Fruit fly (Drosophila melanogaster): Measurements from ENCODE around the gene CG43133.
A peak's percentile ranks its signal among the peaks of the same experiment; 100 is the strongest.

The CG43133 gene

DNA sequence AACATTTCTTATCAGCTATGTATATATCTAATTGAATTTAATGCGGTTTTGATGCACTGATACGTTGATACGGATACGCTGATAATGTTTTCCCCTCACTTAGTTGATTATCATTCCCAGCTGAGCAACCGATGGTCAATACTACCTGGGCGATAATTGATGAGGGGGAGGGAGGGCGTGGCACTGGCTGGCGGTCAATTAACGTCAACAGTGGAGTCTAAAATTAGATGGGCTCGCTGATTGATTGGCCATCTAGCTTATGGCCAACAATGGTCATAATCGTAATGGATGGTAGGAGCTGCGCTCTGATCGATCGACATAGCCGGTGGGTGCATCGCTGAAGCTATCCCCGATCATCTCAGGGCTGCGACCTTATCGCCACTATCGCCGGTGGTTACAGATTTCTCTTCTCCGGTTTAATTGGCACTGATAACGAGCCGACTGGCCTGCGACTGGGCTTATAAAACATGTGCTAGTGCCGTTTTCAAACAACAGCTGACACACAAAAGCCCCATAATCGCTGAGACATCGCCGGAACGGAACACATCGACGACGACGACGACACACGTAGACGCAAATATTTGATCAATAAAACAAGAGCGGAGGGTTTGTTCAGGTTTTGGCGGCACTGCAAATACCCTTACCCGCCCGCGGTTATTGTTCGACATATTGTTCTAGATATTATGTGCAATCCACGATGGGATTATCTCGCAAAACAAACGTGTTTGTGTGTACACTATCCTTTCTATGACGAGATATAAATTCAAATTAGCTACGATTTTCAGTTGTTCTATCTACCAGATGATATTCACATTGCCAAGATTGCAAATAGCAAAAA lies 46.2 kb downstream of the CG43133 start:
- peak; percentile 54 for TF ChIP-seq Med (GFP tag)
- no peak for TF ChIP-seq CG14860 (GFP tag; IDR thresholded peaks at IDR 0.05; ENCODE audit: partially characterized antibody)
- peak; percentile 30 for TF ChIP-seq CG18599 (GFP tag; optimal IDR thresholded peaks at IDR 0.05)
- TF ChIP-seq fu2 (GFP tag; optimal IDR thresholded peaks at IDR 0.05): no peak
- TF ChIP-seq CG6813 (GFP tag; optimal IDR thresholded peaks at IDR 0.05): peak; percentile 26
- TF ChIP-seq CG11723 (GFP tag; optimal IDR thresholded peaks at IDR 0.05): no peak
- TF ChIP-seq CG2712 (tag; optimal IDR thresholded peaks at IDR 0.05): no peak
- peak; percentile 59; the same call in 2 of the 3 replicates for TF ChIP-seq otp (GFP tag; IDR thresholded peaks at IDR 0.05)
- TF ChIP-seq Abd-B (GFP tag; optimal IDR thresholded peaks at IDR 0.05): no peak
- TF ChIP-seq PHDP (tag; optimal IDR thresholded peaks at IDR 0.05): peak; percentile 29
- TF ChIP-seq ara (GFP tag; IDR thresholded peaks at IDR 0.05): peak; percentile 35; the same call in 1 of the 2 replicates
- peak; percentile 4 for TF ChIP-seq CG12219 (GFP tag; optimal IDR thresholded peaks at IDR 0.05)
- TF ChIP-seq sima (GFP tag; optimal IDR thresholded peaks at IDR 0.05): no peak
- TF ChIP-seq Pdp1 (GFP tag; optimal IDR thresholded peaks at IDR 0.05): peak in 1 of 2 experiments; percentile 21
- peak; percentile 39; the same call in 2 of the 3 replicates for TF ChIP-seq row (GFP tag; IDR thresholded peaks at IDR 0.05)
- TF ChIP-seq pfk (GFP tag; optimal IDR thresholded peaks at IDR 0.05): peak; percentile 75
- peak; percentile 16 for TF ChIP-seq HHEX (GFP tag; optimal IDR thresholded peaks at IDR 0.05)
- peak; percentile 3 for TF ChIP-seq CG2678 (tag; optimal IDR thresholded peaks at IDR 0.05)
- no peak for TF ChIP-seq unc-4 (GFP tag; IDR thresholded peaks at IDR 0.05; ENCODE audit: partially characterized antibody)
- TF ChIP-seq CG6272 (GFP tag; IDR thresholded peaks at IDR 0.05): no peak
- peak; percentile 58 for TF ChIP-seq exex (tag; optimal IDR thresholded peaks at IDR 0.05)
- no peak for TF ChIP-seq CG17359 (tag; optimal IDR thresholded peaks at IDR 0.05)
- peak; percentile 42 for TF ChIP-seq Hmr (GFP tag; optimal IDR thresholded peaks at IDR 0.05)
- no peak for TF ChIP-seq lov (optimal IDR thresholded peaks at IDR 0.05)
- no peak for TF ChIP-seq lov (GFP tag; IDR thresholded peaks at IDR 0.05)
- peak; percentile 2 for TF ChIP-seq ac (GFP tag; optimal IDR thresholded peaks at IDR 0.05)
- TF ChIP-seq Xrp1 (GFP tag; IDR thresholded peaks at IDR 0.05): 0 out of 2 replicates have a peak, but pooled peaks have one; percentile 19
- peak; percentile 51 for TF ChIP-seq D19A (tag; optimal IDR thresholded peaks at IDR 0.05)
- TF ChIP-seq CG12769 (tag; optimal IDR thresholded peaks at IDR 0.05): peak; percentile 25
- peak; percentile 44 for TF ChIP-seq CG15269 (tag; optimal IDR thresholded peaks at IDR 0.05)
- TF ChIP-seq chinmo (GFP tag; IDR thresholded peaks at IDR 0.05; ENCODE audit: partially characterized antibody): 0 out of 4 replicates have a peak, but pooled peaks have one; percentile 63
- peak; percentile 28 for TF ChIP-seq CG10274 (GFP tag; optimal IDR thresholded peaks at IDR 0.05)
- TF ChIP-seq Ravus (GFP tag; IDR thresholded peaks at IDR 0.05): no peak
- TF ChIP-seq CG1603 (tag; optimal IDR thresholded peaks at IDR 0.05): peak; percentile 21
- peak in 1 of 2 experiments; percentile 3 for TF ChIP-seq bsh (GFP tag; optimal IDR thresholded peaks at IDR 0.05)
- peak; percentile 73 for TF ChIP-seq lab (GFP tag; optimal IDR thresholded peaks at IDR 0.05)
- TF ChIP-seq sug (tag; optimal IDR thresholded peaks at IDR 0.05): peak; percentile 16
- peak; percentile 29 for TF ChIP-seq grn (GFP tag; optimal IDR thresholded peaks at IDR 0.05)
- TF ChIP-seq CG12071 (GFP tag; optimal IDR thresholded peaks at IDR 0.05): peak; percentile 25
- TF ChIP-seq shn (GFP tag; optimal IDR thresholded peaks at IDR 0.05): no peak
